Worm (Caenorhabditis elegans) whole organism, young adult: ENCODE results near the gene Y77E11A.23.

ENCODE experiments used
- B0019.2 ChIP-seq: fragments of 200-800 bp; sonication (Bioruptor generic); conservative IDR thresholded peaks from 2 replicates; pipeline ENCODE4 v1.3.6; 2022; ENCODE audit warnings: missing genetic modification reagents, missing genetic modification characterization, missing compliant biosample characterization
- ama-1 ChIP-seq, 3 experiments: fragments of 150-350 bp in 1 of 3; sonication (generic microtip) in 2 of 3; optimal IDR thresholded peaks; 2 replicates each; lab custom pipeline; 2014 to 2018; ENCODE audit warnings: missing biosample characterization in 2 of 3, missing genetic modification characterization in 2 of 3, missing genetic modification reagents in 2 of 3
- ccch-3 ChIP-seq: fragments of 200-800 bp; sonication (Bioruptor generic); optimal IDR thresholded peaks from 2 replicates; lab custom pipeline; 2018; ENCODE audit warnings: mild to moderate bottlenecking, missing genetic modification characterization, missing compliant biosample characterization
- ceh-27 ChIP-seq: fragments of 200-800 bp; sonication (Bioruptor generic); optimal IDR thresholded peaks from 2 replicates; lab custom pipeline; 2018; ENCODE audit warnings: mild to moderate bottlenecking, missing genetic modification characterization, moderate library complexity, missing compliant biosample characterization
- lin-26 ChIP-seq: fragments of 200-800 bp; sonication (Bioruptor generic); IDR thresholded peaks from 2 replicates; pipeline ENCODE4 v1.3.6; 2022; ENCODE audit warnings: missing genetic modification reagents, missing genetic modification characterization, missing compliant biosample characterization
- lin-54 ChIP-seq: fragments of 200-800 bp; sonication (Bioruptor generic); optimal IDR thresholded peaks from 2 replicates; lab custom pipeline; 2018; ENCODE audit warnings: mild to moderate bottlenecking, missing genetic modification characterization, missing compliant biosample characterization
- nfya-1 ChIP-seq: sonication (generic microtip); optimal IDR thresholded peaks from 2 replicates; lab custom pipeline; 2017; ENCODE audit warnings: antibody characterized with exemption, missing compliant biosample characterization, missing genetic modification characterization, borderline replicate concordance; ENCODE audit not compliant: insufficient read depth
- nfya-2 ChIP-seq: fragments of 200-800 bp; sonication (Bioruptor generic); IDR thresholded peaks from 2 replicates; pipeline ENCODE4 v1.3.6; 2022; ENCODE audit warnings: missing genetic modification reagents, missing genetic modification characterization, missing compliant biosample characterization
- pha-4 ChIP-seq: fragments of 150-350 bp; sonication (generic microtip); optimal IDR thresholded peaks from 2 replicates; lab custom pipeline; 2014; ENCODE audit warnings: missing biosample characterization, missing genetic modification reagents, missing genetic modification characterization
- zim-3 ChIP-seq: sonication (generic microtip); optimal IDR thresholded peaks from 2 replicates; lab custom pipeline; 2017; ENCODE audit warnings: mild to moderate bottlenecking, missing genetic modification characterization, moderate library complexity, missing compliant biosample characterization
- ztf-3 ChIP-seq: fragments of 200-800 bp; sonication (Bioruptor generic); optimal IDR thresholded peaks from 2 replicates; lab custom pipeline; 2018; ENCODE audit warnings: mild to moderate bottlenecking, missing genetic modification characterization, missing compliant biosample characterization

DNA sequence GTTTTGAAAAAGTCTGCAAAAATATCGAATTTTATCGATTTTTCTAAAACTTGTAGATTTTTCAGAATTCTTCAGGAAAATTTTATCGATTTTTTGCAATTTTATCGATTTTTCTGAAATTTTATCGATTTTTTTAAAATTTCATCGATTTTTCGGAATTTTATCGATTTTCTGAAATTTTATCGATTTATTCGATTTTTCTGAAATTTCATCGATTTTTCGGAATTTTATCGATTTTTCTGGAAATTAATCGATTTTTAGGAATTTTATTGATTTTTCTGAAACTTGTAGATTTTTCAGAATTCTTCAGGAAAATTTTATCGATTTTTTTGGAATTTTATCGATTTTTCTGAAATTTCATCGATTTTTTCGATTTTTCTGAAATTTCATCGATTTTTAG, 22.0 kb downstream of the Y77E11A.23 start:
- TF ChIP-seq nfya-1 (tag; lab: Kevin White, UChicago) (no peak), zim-3 (no peak), ama-1 (optimal IDR thresholded peaks at IDR 0.05; lab: Kevin White, UChicago) (no peak), ama-1 (GFP tag; optimal IDR thresholded peaks at IDR 0.05; lab: Kevin White, UChicago) (no peak), B0019.2 (GFP tag; lab: Robert Waterston, UW) (no peak), nfya-2 (GFP tag; lab: Robert Waterston, UW) (no peak), lin-26 (GFP tag; lab: Robert Waterston, UW) (no peak), pha-4 (no peak), ceh-27 (GFP tag; lab: Kevin White, UChicago) (no peak), ccch-3 (no peak), lin-54 (GFP tag; lab: Kevin White, UChicago) (no peak), ztf-3 (GFP tag; lab: Kevin White, UChicago) (no peak)
